Worm (Caenorhabditis elegans): Measurements from ENCODE around the gene C24D10.2.

ce11 chrIV:5137809-5138208 is 25.3 kb upstream of the C24D10.2 start:
- TF ChIP-seq let-607 (tag; optimal IDR thresholded peaks at IDR 0.05) = no peak
- no peak for TF ChIP-seq ama-1 (optimal IDR thresholded peaks at IDR 0.05)
- TF ChIP-seq ama-1 (GFP tag; optimal IDR thresholded peaks at IDR 0.05) = no peak
- TF ChIP-seq ceh-27 (GFP tag; optimal IDR thresholded peaks at IDR 0.05) = no peak
- TF ChIP-seq ceh-100 (GFP tag; IDR thresholded peaks at IDR 0.05) = no peak
- no peak for TF ChIP-seq cebp-1 (GFP tag; IDR thresholded peaks at IDR 0.05)
- TF ChIP-seq cebp-1 (tag; optimal IDR thresholded peaks at IDR 0.05) = no peak
- no peak for TF ChIP-seq snpc-4 (GFP tag; optimal IDR thresholded peaks at IDR 0.05)
- TF ChIP-seq snpc-4 (tag; optimal IDR thresholded peaks at IDR 0.05) = no peak
- TF ChIP-seq lin-35 (GFP tag; optimal IDR thresholded peaks at IDR 0.05) = no peak
- no peak for TF ChIP-seq nhr-80 (tag; optimal IDR thresholded peaks at IDR 0.05)
- TF ChIP-seq rec-8 (tag; optimal IDR thresholded peaks at IDR 0.05) = no peak

Data from whole organism, young adult.